Worm (Caenorhabditis elegans) whole organism, L2 larva: ENCODE measurements around the gene B0410.1.

Experiments used
- C34F6.9 ChIP-seq: fragments of 150-350 bp; optimal IDR thresholded peaks from 2 replicates; lab custom pipeline; 2014; ENCODE audit warnings: missing biosample characterization, missing genetic modification characterization
- R02D3.7 ChIP-seq: fragments of 150-350 bp; optimal IDR thresholded peaks from 2 replicates; lab custom pipeline; 2014; ENCODE audit warnings: missing biosample characterization, missing genetic modification characterization
- ZK546.5 ChIP-seq: sonication (generic microtip); optimal IDR thresholded peaks from 2 replicates; lab custom pipeline; 2017; ENCODE audit warnings: missing biosample characterization, missing genetic modification characterization
- alr-1 ChIP-seq: fragments of 150-350 bp; optimal IDR thresholded peaks from 2 replicates; lab custom pipeline; 2014; ENCODE audit warnings: missing biosample characterization, missing genetic modification characterization
- ama-1 ChIP-seq: fragments of 150-350 bp; optimal IDR thresholded peaks from 2 replicates; lab custom pipeline; 2018; ENCODE audit warnings: inconsistent platforms
- blmp-1 ChIP-seq: sonication (generic microtip); optimal IDR thresholded peaks from 2 replicates; lab custom pipeline; 2017; ENCODE audit warnings: missing genetic modification characterization, mild to moderate bottlenecking, missing compliant biosample characterization, antibody characterized with exemption, moderate library complexity; ENCODE audit not compliant: insufficient read depth
- ceh-16 ChIP-seq: fragments of 150-350 bp; optimal IDR thresholded peaks from 2 replicates; lab custom pipeline; 2014; ENCODE audit warnings: missing biosample characterization, missing genetic modification characterization
- ceh-82 ChIP-seq: fragments of 150-350 bp; optimal IDR thresholded peaks from 2 replicates; lab custom pipeline; 2014; ENCODE audit warnings: missing biosample characterization, missing genetic modification characterization
- dmd-4 ChIP-seq: sonication (generic microtip); optimal IDR thresholded peaks from 2 replicates; lab custom pipeline; 2017; ENCODE audit warnings: missing biosample characterization, missing genetic modification characterization
- egl-27 ChIP-seq: sonication (generic microtip); optimal IDR thresholded peaks from 3 replicates; lab custom pipeline; 2017; ENCODE audit warnings: missing biosample characterization, missing genetic modification reagents, missing genetic modification characterization
- elt-1 ChIP-seq: fragments of 150-350 bp; optimal IDR thresholded peaks from 2 replicates; lab custom pipeline; 2014; ENCODE audit warnings: missing biosample characterization, missing genetic modification characterization
- fos-1 ChIP-seq: fragments of 150-350 bp; optimal IDR thresholded peaks from 2 replicates; lab custom pipeline; 2014; ENCODE audit warnings: missing biosample characterization, missing genetic modification characterization
- gmeb-1 ChIP-seq: fragments of 150-350 bp; optimal IDR thresholded peaks from 2 replicates; lab custom pipeline; 2014; ENCODE audit warnings: missing biosample characterization, missing genetic modification characterization
- lin-11 ChIP-seq: fragments of 150-350 bp; sonication (generic microtip); optimal IDR thresholded peaks from 2 replicates; lab custom pipeline; 2014; ENCODE audit warnings: missing biosample characterization, missing genetic modification characterization, inconsistent platforms, mixed read lengths
- lin-39 ChIP-seq: fragments of 150-350 bp; optimal IDR thresholded peaks from 2 replicates; lab custom pipeline; 2014; ENCODE audit warnings: missing biosample characterization, missing genetic modification reagents, missing genetic modification characterization
- lsy-2 ChIP-seq, 2 experiments: fragments of 150-350 bp in 1 of 2; sonication (generic microtip) in 1 of 2; optimal IDR thresholded peaks; 2 replicates each; lab custom pipeline; 2014 to 2017; ENCODE audit warnings: missing biosample characterization in 2 of 2, missing genetic modification characterization in 2 of 2
- mbf-1 ChIP-seq: sonication (generic microtip); optimal IDR thresholded peaks from 2 replicates; lab custom pipeline; 2017; ENCODE audit warnings: missing biosample characterization, missing genetic modification characterization
- mdl-1 ChIP-seq, 2 experiments: fragments of 150-350 bp in 1 of 2; sonication (generic microtip) in 1 of 2; optimal IDR thresholded peaks; 2 replicates each; lab custom pipeline; 2017; ENCODE audit warnings: missing biosample characterization in 2 of 2, missing genetic modification characterization in 2 of 2
- nhr-10 ChIP-seq: sonication (generic microtip); optimal IDR thresholded peaks from 2 replicates; lab custom pipeline; 2017; ENCODE audit warnings: missing biosample characterization, missing genetic modification characterization
- nhr-11 ChIP-seq: fragments of 150-350 bp; optimal IDR thresholded peaks from 2 replicates; lab custom pipeline; 2014; ENCODE audit warnings: missing biosample characterization, missing genetic modification characterization
- nhr-12 ChIP-seq: fragments of 150-350 bp; optimal IDR thresholded peaks from 2 replicates; lab custom pipeline; 2014; ENCODE audit warnings: missing biosample characterization, missing genetic modification characterization
- nhr-129 ChIP-seq: fragments of 150-350 bp; optimal IDR thresholded peaks from 2 replicates; lab custom pipeline; 2014; ENCODE audit warnings: missing biosample characterization, missing genetic modification characterization
- nhr-21 ChIP-seq: fragments of 150-350 bp; optimal IDR thresholded peaks from 2 replicates; lab custom pipeline; 2014; ENCODE audit warnings: missing biosample characterization, missing genetic modification characterization
- nhr-25 ChIP-seq: fragments of 150-350 bp; sonication (generic microtip); optimal IDR thresholded peaks from 3 replicates; lab custom pipeline; 2014; ENCODE audit warnings: missing biosample characterization, missing genetic modification characterization
- nhr-6 ChIP-seq: fragments of 150-350 bp; optimal IDR thresholded peaks from 2 replicates; lab custom pipeline; 2014; ENCODE audit warnings: missing biosample characterization, missing genetic modification characterization
- skn-1 ChIP-seq: sonication (generic microtip); optimal IDR thresholded peaks from 2 replicates; lab custom pipeline; 2017; ENCODE audit warnings: missing biosample characterization, missing genetic modification characterization
- sma-3 ChIP-seq: sonication (generic microtip); optimal IDR thresholded peaks from 2 replicates; lab custom pipeline; 2016; ENCODE audit warnings: missing genetic modification reagents, missing genetic modification characterization, missing compliant biosample characterization
- sma-9 ChIP-seq, 2 experiments: fragments of 150-350 bp in 1 of 2; sonication (generic microtip) in 1 of 2; optimal IDR thresholded peaks; 2 replicates each; lab custom pipeline; 2014 to 2016; ENCODE audit warnings: missing genetic modification characterization in 2 of 2, mild to moderate bottlenecking in 1 of 2, missing biosample characterization in 1 of 2, missing compliant biosample characterization in 1 of 2, missing genetic modification reagents in 1 of 2, moderate library complexity in 1 of 2
- snpc-4 ChIP-seq: fragments of 150-350 bp; optimal IDR thresholded peaks from 2 replicates; lab custom pipeline; 2014; ENCODE audit warnings: missing biosample characterization, missing genetic modification characterization
- unc-62 ChIP-seq: fragments of 150-350 bp; optimal IDR thresholded peaks from 2 replicates; lab custom pipeline; 2014; ENCODE audit warnings: missing biosample characterization, missing genetic modification reagents, missing genetic modification characterization
- zag-1 ChIP-seq: fragments of 150-350 bp; optimal IDR thresholded peaks from 2 replicates; lab custom pipeline; 2014; ENCODE audit warnings: missing biosample characterization, missing genetic modification characterization
- ztf-1 ChIP-seq: fragments of 200-800 bp; sonication (Bioruptor generic); conservative IDR thresholded peaks from 2 replicates; pipeline ENCODE4 v1.3.6; 2022; ENCODE audit warnings: missing genetic modification characterization, missing compliant biosample characterization
- ztf-4 ChIP-seq: fragments of 150-350 bp; optimal IDR thresholded peaks from 2 replicates; lab custom pipeline; 2014; ENCODE audit warnings: missing biosample characterization, missing genetic modification characterization

Gene B0410.1

ce11 chrX:2891141-2891739 lies 3.1 kb upstream of the B0410.1 start, which contains the start of gene B0410.3 (continued):
- TF ChIP-seq mbf-1 (tag; lab: Kevin White, UChicago): no peak
- peak; percentile 94 for TF ChIP-seq sma-9 (GFP tag; optimal IDR thresholded peaks at IDR 0.05; lab: Kevin White, UChicago)
- no peak for TF ChIP-seq sma-9 (tag; optimal IDR thresholded peaks at IDR 0.05; lab: Kevin White, UChicago)
- TF ChIP-seq C34F6.9 (tag; lab: Kevin White, UChicago): peak; percentile 17
- no peak for TF ChIP-seq dmd-4 (tag; lab: Kevin White, UChicago)
- TF ChIP-seq sma-3 (GFP tag; lab: Kevin White, UChicago): peak; percentile 74
- TF ChIP-seq nhr-11 (tag; lab: Kevin White, UChicago): no peak
- no peak for TF ChIP-seq ztf-1 (GFP tag; lab: Robert Waterston, UW)
- peak; percentile 75 for TF ChIP-seq ama-1 (lab: Kevin White, UChicago)
- TF ChIP-seq mdl-1 (tag; optimal IDR thresholded peaks at IDR 0.05; lab: Kevin White, UChicago): peak; percentile 53 to 66
- no peak for TF ChIP-seq lin-11 (tag; lab: Kevin White, UChicago)
- TF ChIP-seq ceh-16 (tag; lab: Kevin White, UChicago): no peak
- no peak for TF ChIP-seq zag-1 (tag; lab: Kevin White, UChicago)
- no peak for TF ChIP-seq elt-1 (tag; lab: Kevin White, UChicago)
- TF ChIP-seq ztf-4: peak; percentile 58
- TF ChIP-seq ZK546.5 (tag; lab: Kevin White, UChicago): no peak
- TF ChIP-seq fos-1 (tag; lab: Kevin White, UChicago): no peak
- no peak for TF ChIP-seq gmeb-1 (tag; lab: Kevin White, UChicago)
- TF ChIP-seq nhr-25 (tag; lab: Kevin White, UChicago): peak; percentile 92
- TF ChIP-seq unc-62 (GFP tag; lab: Kevin White, UChicago): no peak
- peak; percentile 51 for TF ChIP-seq nhr-6
- TF ChIP-seq alr-1 (tag; lab: Kevin White, UChicago): no peak
- TF ChIP-seq lin-39 (tag; lab: Kevin White, UChicago): no peak
- peak in 1 of 2 experiments; percentile 47 for TF ChIP-seq lsy-2 (tag; optimal IDR thresholded peaks at IDR 0.05; lab: Kevin White, UChicago)
- TF ChIP-seq skn-1 (tag; lab: Kevin White, UChicago): no peak

ce11 chrX:2891879-2892278 lies 2.5 kb upstream of the B0410.1 start:
- TF ChIP-seq sma-3 (GFP tag; lab: Kevin White, UChicago) (no peak), snpc-4 (tag; lab: Kevin White, UChicago) (peak; percentile 92)

ce11 chrX:2893026-2893662 lies 1.2 kb upstream of the B0410.1 start:
- peak; percentile 84 for TF ChIP-seq sma-9 (GFP tag; optimal IDR thresholded peaks at IDR 0.05; lab: Kevin White, UChicago)
- no peak for TF ChIP-seq sma-9 (tag; optimal IDR thresholded peaks at IDR 0.05; lab: Kevin White, UChicago)
- peak; percentile 33 for TF ChIP-seq nhr-129 (tag; lab: Kevin White, UChicago)
- peak; percentile 74 for TF ChIP-seq sma-3 (GFP tag; lab: Kevin White, UChicago)
- no peak for TF ChIP-seq R02D3.7 (tag; lab: Kevin White, UChicago)
- no peak for TF ChIP-seq ceh-82 (tag; lab: Kevin White, UChicago)
- no peak for TF ChIP-seq nhr-6
- peak; percentile 82 for TF ChIP-seq nhr-21 (tag; lab: Kevin White, UChicago)
- TF ChIP-seq nhr-25 (tag; lab: Kevin White, UChicago): peak; percentile 82
- TF ChIP-seq nhr-10 (tag; lab: Kevin White, UChicago): no peak
- no peak for TF ChIP-seq egl-27
- TF ChIP-seq, all 48 proteins: peak for 5

- TF ChIP-seq nhr-21 (tag; lab: Kevin White, UChicago): no peak
- peak; percentile 13 for TF ChIP-seq sma-9 (GFP tag; optimal IDR thresholded peaks at IDR 0.05; lab: Kevin White, UChicago)
- no peak for TF ChIP-seq sma-9 (tag; optimal IDR thresholded peaks at IDR 0.05; lab: Kevin White, UChicago)
- no peak for TF ChIP-seq nhr-12
- peak; percentile 46 for TF ChIP-seq blmp-1 (tag; lab: Kevin White, UChicago)
- TF ChIP-seq nhr-25 (tag; lab: Kevin White, UChicago): peak; percentile 47
Measured at ce11 chrX:2895646-2896045, 1.3 kb downstream of the B0410.1 start.
